Worm (Caenorhabditis elegans) whole organism, L1 larva: ENCODE data around the gene PDB1.1.
A peak's percentile ranks its signal among the peaks of the same experiment; 100 is the strongest.

Experiments
- F16B12.6 ChIP-seq: fragments of 150-350 bp; optimal IDR thresholded peaks from 2 replicates; lab custom pipeline; 2014; ENCODE audit warnings: missing biosample characterization, missing genetic modification characterization
- ces-1 ChIP-seq: fragments of 150-350 bp; optimal IDR thresholded peaks from 2 replicates; lab custom pipeline; 2014; ENCODE audit warnings: missing biosample characterization, missing genetic modification reagents, missing genetic modification characterization
- dsc-1 ChIP-seq: sonication (generic microtip); optimal IDR thresholded peaks from 2 replicates; lab custom pipeline; 2016; ENCODE audit warnings: mild to moderate bottlenecking, missing genetic modification characterization, missing compliant biosample characterization
- fkh-10 ChIP-seq: sonication (generic microtip); optimal IDR thresholded peaks from 2 replicates; lab custom pipeline; 2017; ENCODE audit warnings: missing biosample characterization, missing genetic modification reagents, missing genetic modification characterization
- lin-35 ChIP-seq, 2 experiments: fragments of 150-350 bp; optimal IDR thresholded peaks; 2 replicates each; lab custom pipeline; 2014; ENCODE audit warnings: missing biosample characterization in 2 of 2, missing genetic modification characterization in 2 of 2, missing genetic modification reagents in 2 of 2
- pag-3 ChIP-seq: sonication (generic microtip); optimal IDR thresholded peaks from 2 replicates; lab custom pipeline; 2017; ENCODE audit warnings: missing genetic modification characterization, mild to moderate bottlenecking, missing compliant biosample characterization, antibody characterized with exemption, borderline replicate concordance; ENCODE audit not compliant: insufficient read depth
- tbx-2 ChIP-seq: sonication (generic microtip); optimal IDR thresholded peaks from 2 replicates; lab custom pipeline; 2016; ENCODE audit warnings: missing genetic modification characterization, missing compliant biosample characterization
- unc-62 ChIP-seq: fragments of 150-350 bp; optimal IDR thresholded peaks from 2 replicates; lab custom pipeline; 2014; ENCODE audit warnings: missing biosample characterization, missing genetic modification reagents, missing genetic modification characterization

DNA sequence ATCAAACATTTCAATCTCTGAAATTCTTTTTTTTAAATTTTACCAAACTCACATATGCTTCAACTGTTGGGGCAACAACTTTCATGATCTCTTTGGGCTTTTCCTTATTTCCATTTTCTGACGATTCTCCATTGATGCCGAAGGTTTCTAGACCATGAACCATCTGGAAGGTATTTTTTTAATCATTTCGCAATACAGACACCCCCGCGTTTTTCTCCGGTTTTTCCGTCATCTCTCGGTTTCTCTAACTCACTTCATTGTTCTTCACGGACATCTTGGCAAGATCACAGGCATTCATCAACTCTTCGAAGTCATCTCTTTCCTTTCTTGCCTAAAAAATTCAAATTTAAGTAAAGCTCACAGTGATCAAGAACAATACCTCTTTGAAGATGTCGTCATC lies 14.3 kb upstream of the PDB1.1 start:
- no peak for TF ChIP-seq ces-1 (GFP tag; lab: Kevin White, UChicago)
- TF ChIP-seq fkh-10 (GFP tag; lab: Kevin White, UChicago): no peak
- no peak for TF ChIP-seq pag-3 (tag; lab: Kevin White, UChicago)
- no peak for TF ChIP-seq unc-62 (GFP tag; lab: Kevin White, UChicago)
- TF ChIP-seq dsc-1: peak; percentile 72
- TF ChIP-seq lin-35 (GFP tag; optimal IDR thresholded peaks at IDR 0.05; lab: Kevin White, UChicago): no peak
- no peak for TF ChIP-seq tbx-2 (tag; lab: Kevin White, UChicago)
- TF ChIP-seq F16B12.6 (tag; lab: Kevin White, UChicago): no peak
